Worm (Caenorhabditis elegans): ENCODE results near the gene Y67H2A.7.

ce11 chrIV:13356005-13356404 is 52.5 kb downstream of the Y67H2A.7 start:
- TF ChIP-seq nhr-237 (tag; optimal IDR thresholded peaks at IDR 0.05) (no peak), unc-55 (GFP tag; optimal IDR thresholded peaks at IDR 0.05) (no peak), unc-39 (tag; optimal IDR thresholded peaks at IDR 0.05) (no peak), ceh-82 (tag; optimal IDR thresholded peaks at IDR 0.05) (no peak)

Measured in whole organism, L2 larva.